Worm (Caenorhabditis elegans) whole organism, L2 larva: Measurements from ENCODE around the gene srz-11.
A peak's percentile ranks its signal among the peaks of the same experiment; 100 is the strongest.

Experiments
- C34F6.9 ChIP-seq: fragments of 150-350 bp; optimal IDR thresholded peaks from 2 replicates; lab custom pipeline; 2014; ENCODE audit warnings: missing biosample characterization, missing genetic modification characterization
- F13H6.1 ChIP-seq: sonication (generic microtip); optimal IDR thresholded peaks from 2 replicates; lab custom pipeline; 2016; ENCODE audit warnings: missing genetic modification characterization, missing compliant biosample characterization
- R02D3.7 ChIP-seq: fragments of 150-350 bp; optimal IDR thresholded peaks from 2 replicates; lab custom pipeline; 2014; ENCODE audit warnings: missing biosample characterization, missing genetic modification characterization
- Y55F3AM.14 ChIP-seq: fragments of 200-800 bp; sonication (Bioruptor generic); optimal IDR thresholded peaks from 2 replicates; lab custom pipeline; 2018; ENCODE audit warnings: mild to moderate bottlenecking, missing genetic modification characterization, missing compliant biosample characterization
- alr-1 ChIP-seq: fragments of 150-350 bp; optimal IDR thresholded peaks from 2 replicates; lab custom pipeline; 2014; ENCODE audit warnings: missing biosample characterization, missing genetic modification characterization
- aly-2 ChIP-seq: fragments of 150-350 bp; optimal IDR thresholded peaks from 2 replicates; lab custom pipeline; 2014; ENCODE audit warnings: missing biosample characterization, missing genetic modification characterization
- ama-1 ChIP-seq: fragments of 150-350 bp; optimal IDR thresholded peaks from 2 replicates; lab custom pipeline; 2018; ENCODE audit warnings: inconsistent platforms
- ceh-82 ChIP-seq: fragments of 150-350 bp; optimal IDR thresholded peaks from 2 replicates; lab custom pipeline; 2014; ENCODE audit warnings: missing biosample characterization, missing genetic modification characterization
- egl-27 ChIP-seq: sonication (generic microtip); optimal IDR thresholded peaks from 3 replicates; lab custom pipeline; 2017; ENCODE audit warnings: missing biosample characterization, missing genetic modification reagents, missing genetic modification characterization
- elt-1 ChIP-seq: fragments of 150-350 bp; optimal IDR thresholded peaks from 2 replicates; lab custom pipeline; 2014; ENCODE audit warnings: missing biosample characterization, missing genetic modification characterization
- fos-1 ChIP-seq: fragments of 150-350 bp; optimal IDR thresholded peaks from 2 replicates; lab custom pipeline; 2014; ENCODE audit warnings: missing biosample characterization, missing genetic modification characterization
- gmeb-1 ChIP-seq: fragments of 150-350 bp; optimal IDR thresholded peaks from 2 replicates; lab custom pipeline; 2014; ENCODE audit warnings: missing biosample characterization, missing genetic modification characterization
- lin-13 ChIP-seq: fragments of 150-350 bp; optimal IDR thresholded peaks from 2 replicates; lab custom pipeline; 2014; ENCODE audit warnings: missing biosample characterization, missing genetic modification reagents, missing genetic modification characterization
- lin-39 ChIP-seq: fragments of 150-350 bp; optimal IDR thresholded peaks from 2 replicates; lab custom pipeline; 2014; ENCODE audit warnings: missing biosample characterization, missing genetic modification reagents, missing genetic modification characterization
- lsy-2 ChIP-seq, 2 experiments: fragments of 150-350 bp in 1 of 2; sonication (generic microtip) in 1 of 2; optimal IDR thresholded peaks; 2 replicates each; lab custom pipeline; 2014 to 2017; ENCODE audit warnings: missing biosample characterization in 2 of 2, missing genetic modification characterization in 2 of 2
- mab-5 ChIP-seq: fragments of 150-350 bp; optimal IDR thresholded peaks from 2 replicates; lab custom pipeline; 2014; ENCODE audit warnings: missing biosample characterization, missing genetic modification characterization
- mbf-1 ChIP-seq: sonication (generic microtip); optimal IDR thresholded peaks from 2 replicates; lab custom pipeline; 2017; ENCODE audit warnings: missing biosample characterization, missing genetic modification characterization
- nhr-10 ChIP-seq: sonication (generic microtip); optimal IDR thresholded peaks from 2 replicates; lab custom pipeline; 2017; ENCODE audit warnings: missing biosample characterization, missing genetic modification characterization
- nhr-11 ChIP-seq: fragments of 150-350 bp; optimal IDR thresholded peaks from 2 replicates; lab custom pipeline; 2014; ENCODE audit warnings: missing biosample characterization, missing genetic modification characterization
- nhr-129 ChIP-seq: fragments of 150-350 bp; optimal IDR thresholded peaks from 2 replicates; lab custom pipeline; 2014; ENCODE audit warnings: missing biosample characterization, missing genetic modification characterization
- nhr-21 ChIP-seq: fragments of 150-350 bp; optimal IDR thresholded peaks from 2 replicates; lab custom pipeline; 2014; ENCODE audit warnings: missing biosample characterization, missing genetic modification characterization
- nhr-23 ChIP-seq: fragments of 150-350 bp; optimal IDR thresholded peaks from 2 replicates; lab custom pipeline; 2014; ENCODE audit warnings: missing biosample characterization, missing genetic modification reagents, missing genetic modification characterization
- nhr-237 ChIP-seq: fragments of 150-350 bp; optimal IDR thresholded peaks from 2 replicates; lab custom pipeline; 2014; ENCODE audit warnings: missing biosample characterization, missing genetic modification characterization
- nhr-25 ChIP-seq: fragments of 150-350 bp; sonication (generic microtip); optimal IDR thresholded peaks from 3 replicates; lab custom pipeline; 2014; ENCODE audit warnings: missing biosample characterization, missing genetic modification characterization
- nhr-77 ChIP-seq: fragments of 150-350 bp; optimal IDR thresholded peaks from 2 replicates; lab custom pipeline; 2014; ENCODE audit warnings: missing biosample characterization, missing genetic modification characterization
- peb-1 ChIP-seq: fragments of 150-350 bp; optimal IDR thresholded peaks from 2 replicates; lab custom pipeline; 2014; ENCODE audit warnings: missing biosample characterization, missing genetic modification characterization
- skn-1 ChIP-seq: sonication (generic microtip); optimal IDR thresholded peaks from 2 replicates; lab custom pipeline; 2017; ENCODE audit warnings: missing biosample characterization, missing genetic modification characterization
- sma-9 ChIP-seq, 2 experiments: fragments of 150-350 bp in 1 of 2; sonication (generic microtip) in 1 of 2; optimal IDR thresholded peaks; 2 replicates each; lab custom pipeline; 2014 to 2016; ENCODE audit warnings: missing genetic modification characterization in 2 of 2, mild to moderate bottlenecking in 1 of 2, missing biosample characterization in 1 of 2, missing compliant biosample characterization in 1 of 2, missing genetic modification reagents in 1 of 2, moderate library complexity in 1 of 2
- unc-62 ChIP-seq: fragments of 150-350 bp; optimal IDR thresholded peaks from 2 replicates; lab custom pipeline; 2014; ENCODE audit warnings: missing biosample characterization, missing genetic modification reagents, missing genetic modification characterization
- ztf-1 ChIP-seq: fragments of 200-800 bp; sonication (Bioruptor generic); conservative IDR thresholded peaks from 2 replicates; pipeline ENCODE4 v1.3.6; 2022; ENCODE audit warnings: missing genetic modification characterization, missing compliant biosample characterization
- ztf-4 ChIP-seq: fragments of 150-350 bp; optimal IDR thresholded peaks from 2 replicates; lab custom pipeline; 2014; ENCODE audit warnings: missing biosample characterization, missing genetic modification characterization

The srz-11 gene

DNA sequence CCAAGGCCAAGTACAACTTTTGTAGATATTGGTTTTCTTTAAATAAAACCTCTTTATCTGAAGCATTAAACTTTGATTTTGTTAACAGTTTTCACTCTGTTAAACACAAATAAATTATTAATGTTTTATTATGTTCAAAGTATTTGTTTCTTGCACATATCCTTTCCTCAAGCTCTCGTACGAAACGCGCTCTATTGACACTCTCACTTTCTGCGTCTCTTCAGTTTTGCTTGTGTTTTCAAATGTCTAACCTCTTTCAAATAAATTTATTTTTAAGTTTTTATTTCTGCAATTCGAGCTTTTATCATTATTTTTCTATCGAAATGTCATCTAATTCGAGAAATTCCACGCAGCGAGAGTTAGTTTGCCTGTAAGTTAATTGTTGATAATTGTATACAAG, 19.1 kb upstream of the srz-11 start, which contains the start of gene K08F9.4 (continued):
- TF ChIP-seq lin-39 (tag; lab: Kevin White, UChicago) (no peak), F13H6.1 (tag; lab: Kevin White, UChicago) (no peak), nhr-11 (tag; lab: Kevin White, UChicago) (no peak), mbf-1 (tag; lab: Kevin White, UChicago) (no peak), gmeb-1 (tag; lab: Kevin White, UChicago) (peak; percentile 72), peb-1 (tag; lab: Kevin White, UChicago) (no peak), C34F6.9 (tag; lab: Kevin White, UChicago) (peak; percentile 78), nhr-77 (no peak), ztf-1 (GFP tag; lab: Robert Waterston, UW) (no peak), aly-2 (tag; lab: Kevin White, UChicago) (no peak), egl-27 (tag; lab: Kevin White, UChicago) (no peak), ztf-4 (no peak), fos-1 (tag; lab: Kevin White, UChicago) (peak; percentile 47), ceh-82 (tag; lab: Kevin White, UChicago) (no peak), lsy-2 (tag; optimal IDR thresholded peaks at IDR 0.05; lab: Kevin White, UChicago) (no peak), nhr-21 (tag; lab: Kevin White, UChicago) (peak; percentile 26)
- TF ChIP-seq, all 48 proteins: peak for 13

DNA sequence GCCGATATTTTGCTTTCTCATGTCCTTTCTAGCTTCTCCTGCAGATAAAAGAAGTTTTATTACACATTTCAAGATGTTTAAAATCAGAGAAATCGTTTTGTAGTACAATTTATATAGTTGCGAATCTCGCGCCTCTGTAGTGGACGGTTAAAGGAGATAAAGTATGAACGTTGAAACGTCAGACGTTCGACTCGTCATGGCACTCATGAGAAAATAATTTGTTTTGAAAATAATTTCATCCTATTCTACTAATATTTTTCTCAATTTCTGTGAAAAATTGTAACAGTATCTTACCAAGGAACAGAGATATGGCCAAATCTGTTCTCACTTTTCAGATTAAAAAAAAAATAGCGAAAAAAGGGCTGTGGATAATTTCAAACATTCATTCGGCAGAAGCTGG, 15.1 kb upstream of the srz-11 start, which contains the start of gene T09F5.20:
TSS of gene T09F5.20 (minus strand) at position 101 of the 400 bp plus-strand sequence.
- TF ChIP-seq alr-1 (tag; lab: Kevin White, UChicago): no peak
- TF ChIP-seq nhr-11 (tag; lab: Kevin White, UChicago): no peak

DNA sequence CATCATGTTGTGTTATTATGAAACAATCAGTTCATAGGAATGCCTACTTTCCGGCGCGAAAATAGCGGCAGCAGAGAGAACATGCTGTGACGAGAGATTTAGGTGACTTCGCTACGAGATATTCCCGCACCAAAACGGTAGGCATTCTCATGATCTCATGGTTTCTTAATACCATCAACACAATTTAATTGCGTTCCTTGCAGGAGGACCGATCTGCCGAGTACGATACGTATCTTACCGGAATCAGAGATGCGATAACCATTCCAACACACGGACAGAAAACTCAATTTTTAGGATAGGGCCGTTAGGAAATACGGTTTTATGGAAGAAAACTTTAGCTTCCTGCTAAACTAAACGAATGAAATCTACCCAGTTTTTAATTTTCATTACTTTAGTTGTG, 14.1 kb upstream of the srz-11 start, which contains the start of gene T09F5.1:
TSS of gene T09F5.1 (plus strand) at position 301 of the 400 bp plus-strand sequence.
- TF ChIP-seq unc-62 (no peak), fos-1 (tag; lab: Kevin White, UChicago) (no peak), ama-1 (lab: Kevin White, UChicago) (no peak), peb-1 (tag; lab: Kevin White, UChicago) (no peak), lin-13 (GFP tag; lab: Kevin White, UChicago) (no peak), skn-1 (tag; lab: Kevin White, UChicago) (no peak), nhr-10 (tag; lab: Kevin White, UChicago) (no peak), ceh-82 (tag; lab: Kevin White, UChicago) (no peak), nhr-25 (no peak), alr-1 (tag; lab: Kevin White, UChicago) (no peak), nhr-129 (no peak), lsy-2 (tag; optimal IDR thresholded peaks at IDR 0.05; lab: Kevin White, UChicago) (no peak)

DNA sequence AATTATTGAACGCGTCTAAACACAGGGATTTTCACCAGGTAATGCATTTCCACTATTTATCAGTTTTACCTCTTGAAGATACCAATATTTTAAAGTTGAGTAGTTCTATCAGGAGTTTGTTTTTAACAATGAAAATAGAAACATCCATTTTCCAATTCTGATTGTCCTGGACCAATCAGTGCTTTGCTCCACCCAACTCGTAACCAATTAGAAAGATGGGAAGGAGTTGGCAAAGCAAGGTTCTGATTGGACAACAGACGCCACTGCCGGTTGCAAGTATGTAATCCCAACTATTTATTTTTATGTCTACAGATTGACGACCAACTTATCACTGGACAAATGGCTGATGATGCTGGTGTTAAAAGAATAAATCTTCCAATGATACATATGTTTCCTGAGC, 12.7 kb upstream of the srz-11 start:
- no peak for TF ChIP-seq mab-5 (tag; lab: Kevin White, UChicago)
- TF ChIP-seq C34F6.9 (tag; lab: Kevin White, UChicago): no peak
- no peak for TF ChIP-seq lin-13 (GFP tag; lab: Kevin White, UChicago)
- no peak for TF ChIP-seq F13H6.1 (tag; lab: Kevin White, UChicago)
- TF ChIP-seq fos-1 (tag; lab: Kevin White, UChicago): no peak

DNA sequence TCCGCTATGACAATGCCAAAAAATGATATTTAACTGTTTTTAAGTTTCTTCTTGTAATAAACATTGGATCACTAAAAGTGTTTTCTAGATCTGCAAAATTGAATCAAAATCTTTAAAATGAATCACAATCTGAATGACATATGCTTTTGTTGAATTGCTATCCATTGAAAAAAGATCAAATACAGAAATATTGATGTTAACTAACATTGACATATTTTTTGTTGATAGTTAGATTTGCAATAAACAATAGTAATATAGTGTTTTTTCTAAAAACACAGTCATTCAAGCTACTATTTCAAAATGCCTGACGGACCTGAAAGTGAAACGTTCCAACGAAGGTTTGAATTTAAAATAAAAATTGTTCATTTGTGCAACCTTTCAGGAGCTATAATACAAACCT, 12.2 kb upstream of the srz-11 start, which contains the start of gene T09F5.2:
TSS of gene T09F5.2 (plus strand) at position 301 of the 400 bp plus-strand sequence.
- TF ChIP-seq ztf-1 (GFP tag; lab: Robert Waterston, UW): no peak
- TF ChIP-seq nhr-237: no peak
- TF ChIP-seq sma-9 (GFP tag; optimal IDR thresholded peaks at IDR 0.05; lab: Kevin White, UChicago): no peak
- TF ChIP-seq sma-9 (tag; optimal IDR thresholded peaks at IDR 0.05; lab: Kevin White, UChicago): no peak
- TF ChIP-seq R02D3.7: no peak
- no peak for TF ChIP-seq lsy-2 (tag; optimal IDR thresholded peaks at IDR 0.05; lab: Kevin White, UChicago)
- no peak for TF ChIP-seq nhr-23 (tag; lab: Kevin White, UChicago)

DNA sequence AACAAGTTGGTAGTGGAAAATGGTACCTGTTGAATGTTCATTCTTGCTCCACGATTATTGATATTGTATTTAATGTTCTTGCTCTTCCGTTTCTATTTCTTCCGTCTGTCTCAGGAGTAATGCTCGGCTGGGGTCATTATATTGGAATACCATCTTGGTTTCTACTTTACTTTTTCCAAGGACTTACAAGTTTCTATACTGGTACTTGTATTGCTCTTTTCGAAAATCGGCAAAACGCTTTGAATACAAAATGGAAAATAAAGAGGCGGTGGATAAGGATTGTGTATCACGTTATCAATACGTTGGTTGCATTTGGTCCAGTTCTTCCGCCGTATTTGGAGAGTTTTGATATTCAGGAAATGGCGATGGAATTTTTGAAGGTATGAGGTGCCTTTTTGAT, 10.9 kb upstream of the srz-11 start:
- TF ChIP-seq lsy-2 (tag; optimal IDR thresholded peaks at IDR 0.05; lab: Kevin White, UChicago) (no peak), Y55F3AM.14 (GFP tag; lab: Kevin White, UChicago) (no peak), elt-1 (tag; lab: Kevin White, UChicago) (no peak), mab-5 (tag; lab: Kevin White, UChicago) (no peak), skn-1 (tag; lab: Kevin White, UChicago) (no peak), nhr-11 (tag; lab: Kevin White, UChicago) (no peak), ama-1 (lab: Kevin White, UChicago) (no peak), ztf-4 (no peak), R02D3.7 (no peak)
